Worm (Caenorhabditis elegans) whole organism, young adult: ENCODE results near the gene K10G4.3.

Source experiments
- F23B12.7 ChIP-seq: sonication (generic microtip); optimal IDR thresholded peaks from 2 replicates; lab custom pipeline; 2017; ENCODE audit warnings: missing genetic modification characterization, mild to moderate bottlenecking, missing compliant biosample characterization, antibody characterized with exemption, moderate library complexity; ENCODE audit not compliant: insufficient read depth
- F39B2.1 ChIP-seq: fragments of 200-800 bp; sonication (Bioruptor generic); IDR thresholded peaks from 2 replicates; pipeline ENCODE4 v1.3.6; 2022; ENCODE audit warnings: missing genetic modification reagents, missing genetic modification characterization, missing compliant biosample characterization
- bed-1 ChIP-seq: fragments of 200-800 bp; sonication (Bioruptor generic); IDR thresholded peaks from 2 replicates; pipeline ENCODE4 v1.3.6; 2022; ENCODE audit warnings: missing genetic modification reagents, missing genetic modification characterization, missing compliant biosample characterization
- ceh-40 ChIP-seq: fragments of 200-800 bp; sonication (Bioruptor generic); IDR thresholded peaks from 2 replicates; pipeline ENCODE4 v1.3.6; 2022; ENCODE audit warnings: missing genetic modification characterization, missing compliant biosample characterization
- egrh-3 ChIP-seq: fragments of 200-800 bp; sonication (Bioruptor generic); IDR thresholded peaks from 2 replicates; pipeline ENCODE4 v1.3.6; 2022; ENCODE audit warnings: missing genetic modification reagents, missing genetic modification characterization, missing compliant biosample characterization
- fkh-3 ChIP-seq: sonication (generic microtip); optimal IDR thresholded peaks from 2 replicates; lab custom pipeline; 2016; ENCODE audit warnings: mild to moderate bottlenecking, missing genetic modification characterization, missing compliant biosample characterization
- hmg-20 ChIP-seq: fragments of 200-800 bp; sonication (Bioruptor generic); IDR thresholded peaks from 2 replicates; pipeline ENCODE4 v1.3.6; 2022; ENCODE audit warnings: missing genetic modification reagents, missing genetic modification characterization, missing compliant biosample characterization
- lin-40 ChIP-seq: sonication (generic microtip); optimal IDR thresholded peaks from 2 replicates; lab custom pipeline; 2016; ENCODE audit warnings: missing genetic modification characterization, mild to moderate bottlenecking, missing compliant biosample characterization, missing genotype, missing genetic modification reagents
- nhr-80 ChIP-seq: sonication (generic microtip); optimal IDR thresholded peaks from 2 replicates; lab custom pipeline; 2016; ENCODE audit warnings: missing genetic modification characterization, missing compliant biosample characterization
- pha-4 ChIP-seq: fragments of 150-350 bp; sonication (generic microtip); optimal IDR thresholded peaks from 2 replicates; lab custom pipeline; 2014; ENCODE audit warnings: missing biosample characterization, missing genetic modification reagents, missing genetic modification characterization
- repo-1 ChIP-seq: sonication (generic microtip); optimal IDR thresholded peaks from 2 replicates; lab custom pipeline; 2017; ENCODE audit warnings: mild to moderate bottlenecking, missing genetic modification characterization, missing compliant biosample characterization
- ztf-22 ChIP-seq: fragments of 200-800 bp; sonication (Bioruptor generic); optimal IDR thresholded peaks from 2 replicates; lab custom pipeline; 2018; ENCODE audit warnings: mild to moderate bottlenecking, missing genetic modification characterization, moderate library complexity, missing compliant biosample characterization

- TF ChIP-seq nhr-80 (no peak), repo-1 (tag; lab: Kevin White, UChicago) (no peak), egrh-3 (no peak), F39B2.1 (GFP tag; lab: Robert Waterston, UW) (no peak), pha-4 (tag; lab: Kevin White, UChicago) (no peak), ceh-40 (GFP tag; lab: Robert Waterston, UW) (no peak), lin-40 (no peak), bed-1 (GFP tag; lab: Robert Waterston, UW) (no peak), fkh-3 (tag; lab: Kevin White, UChicago) (no peak), ztf-22 (GFP tag; lab: Kevin White, UChicago) (no peak), F23B12.7 (tag; lab: Kevin White, UChicago) (no peak), hmg-20 (GFP tag; lab: Robert Waterston, UW) (no peak)
Measured at ce11 chrV:17284159-17284558, 19.4 kb upstream of the K10G4.3 start.
